Fruit fly (Drosophila melanogaster): ENCODE measurements around the gene CG10469.

CG10469 gene

dm6 chr3L:6068178-6068577, 24.9 kb downstream of the CG10469 start (continued):
- no peak for TF ChIP-seq dm (GFP tag; optimal IDR thresholded peaks at IDR 0.05)
- TF ChIP-seq Drgx (GFP tag; IDR thresholded peaks at IDR 0.05): peak; percentile 22; the same call in 1 of the 2 replicates
- no peak for TF ChIP-seq dimm (GFP tag; IDR thresholded peaks at IDR 0.05)
- TF ChIP-seq Ssrp (tag; optimal IDR thresholded peaks at IDR 0.05): no peak
- TF ChIP-seq Dek (tag; optimal IDR thresholded peaks at IDR 0.05): no peak
- TF ChIP-seq Poxn (GFP tag; IDR thresholded peaks at IDR 0.05): no peak
- TF ChIP-seq al (GFP tag; IDR thresholded peaks at IDR 0.05): no peak
- TF ChIP-seq CG17359 (tag; optimal IDR thresholded peaks at IDR 0.05): no peak
- TF ChIP-seq Dfd (GFP tag; optimal IDR thresholded peaks at IDR 0.05): no peak
- TF ChIP-seq Adf1 (GFP tag; IDR thresholded peaks at IDR 0.05): no peak
- TF ChIP-seq CG16813 (GFP tag; IDR thresholded peaks at IDR 0.05; ENCODE audit: partially characterized antibody): no peak
- TF ChIP-seq ato (GFP tag; IDR thresholded peaks at IDR 0.05; ENCODE audit: partially characterized antibody): no peak
- no peak for TF ChIP-seq aop (GFP tag; IDR thresholded peaks at IDR 0.05)
- TF ChIP-seq Max (GFP tag; optimal IDR thresholded peaks at IDR 0.05): no peak
- no peak for TF ChIP-seq Rx (GFP tag; IDR thresholded peaks at IDR 0.05)
- no peak for TF ChIP-seq CG17829 (tag; optimal IDR thresholded peaks at IDR 0.05)
- TF ChIP-seq ssp (GFP tag; IDR thresholded peaks at IDR 0.05): no peak

DNA sequence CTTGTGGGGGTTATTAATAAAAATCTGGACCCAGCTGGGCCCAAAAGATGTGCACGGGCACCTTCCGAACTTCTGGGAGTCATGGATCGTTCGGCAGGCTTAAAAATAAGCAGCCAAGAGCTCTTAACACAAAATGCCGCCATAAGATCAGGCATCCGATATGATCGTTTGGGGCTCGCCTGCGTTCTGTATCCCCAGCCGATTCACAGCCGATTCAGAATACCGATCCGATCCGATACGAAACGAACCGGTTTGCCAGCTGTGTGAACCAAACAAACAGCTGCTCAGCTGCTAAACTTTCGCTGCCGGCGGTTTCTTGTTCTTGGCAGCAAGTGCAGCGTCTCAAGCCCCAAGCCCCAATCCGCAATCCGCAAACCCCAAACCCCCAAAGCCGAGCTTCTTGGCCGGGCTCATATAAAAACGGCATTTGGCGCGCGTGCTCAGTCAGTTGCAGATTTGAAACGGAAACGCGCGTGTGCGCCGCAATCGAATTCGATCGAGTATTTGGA, 27.2 kb downstream of the CG10469 start, which contains the start of gene CG42269:
Gene CG42269, plus strand, starts transcription at position 416 of the 509 bp plus-strand sequence.
- TF ChIP-seq Deaf1 (tag; optimal IDR thresholded peaks at IDR 0.05): peak; percentile 56
- no peak for TF ChIP-seq esg (GFP tag; conservative IDR thresholded peaks at IDR 0.05)
- TF ChIP-seq chinmo (GFP tag; IDR thresholded peaks at IDR 0.05; ENCODE audit: partially characterized antibody): 0 out of 4 replicates have a peak, but pooled peaks have one; percentile 38

DNA sequence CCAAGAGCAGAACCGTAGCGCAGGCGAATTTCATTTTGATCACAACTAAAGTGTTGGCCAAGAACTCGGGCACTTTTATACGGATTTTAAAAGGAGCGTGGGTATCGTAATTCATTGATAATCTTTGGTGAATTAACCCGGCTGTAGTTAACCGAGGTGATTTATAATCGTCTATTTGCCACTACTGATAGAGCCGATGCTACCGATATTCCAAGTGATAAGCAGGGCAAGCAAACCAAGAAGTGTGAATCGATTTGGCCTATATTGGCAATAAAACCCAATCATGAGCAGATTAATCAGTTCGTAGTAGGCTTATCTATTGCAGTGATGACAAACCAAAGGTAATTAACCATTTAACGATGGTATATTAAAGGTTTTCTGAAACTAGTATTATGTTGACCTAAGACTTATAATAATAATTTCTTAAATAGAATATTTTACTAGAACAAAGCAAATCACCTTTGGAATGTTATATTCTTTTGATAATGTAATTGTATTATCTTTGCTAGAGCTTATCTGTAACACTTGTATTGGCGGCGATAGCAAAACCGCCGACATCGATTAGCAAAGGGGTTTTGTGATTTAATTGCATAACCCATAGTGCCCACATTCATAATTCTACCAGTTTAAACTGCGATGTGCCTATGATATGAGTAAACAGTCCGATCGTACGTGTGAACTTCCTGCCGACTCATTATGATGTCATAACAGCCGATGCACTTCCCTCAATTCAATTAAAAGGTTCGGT, 30.1 kb downstream of the CG10469 start, which contains the start of gene CG10472:
Gene CG10472, minus strand, starts transcription at position 51 of the 748 bp plus-strand sequence.
- peak; percentile 7 for TF ChIP-seq CG18599 (GFP tag; optimal IDR thresholded peaks at IDR 0.05)
- TF ChIP-seq CG10462 (GFP tag; optimal IDR thresholded peaks at IDR 0.05): no peak
- TF ChIP-seq exex (tag; optimal IDR thresholded peaks at IDR 0.05): peak; percentile 98
- no peak for TF ChIP-seq Nf-YA (GFP tag; IDR thresholded peaks at IDR 0.05)
- TF ChIP-seq ttk (GFP tag; IDR thresholded peaks at IDR 0.05): no peak
- TF ChIP-seq ham (GFP tag; IDR thresholded peaks at IDR 0.05): no peak
- TF ChIP-seq grn (GFP tag; optimal IDR thresholded peaks at IDR 0.05): peak; percentile 65
- TF ChIP-seq mirr (GFP tag; optimal IDR thresholded peaks at IDR 0.05): peak; percentile 2
- peak; percentile 66 for TF ChIP-seq sug (tag; optimal IDR thresholded peaks at IDR 0.05)
- peak; percentile 75 for TF ChIP-seq sd (tag; optimal IDR thresholded peaks at IDR 0.05)
- TF ChIP-seq Pdp1 (GFP tag; optimal IDR thresholded peaks at IDR 0.05): peak in 1 of 2 experiments; percentile 85
- TF ChIP-seq CG34376 (GFP tag; optimal IDR thresholded peaks at IDR 0.05): peak; percentile 27

- TF ChIP-seq fru (optimal IDR thresholded peaks at IDR 0.05) (no peak), hth (optimal IDR thresholded peaks at IDR 0.05) (no peak), CG17361 (GFP tag; IDR thresholded peaks at IDR 0.05) (no peak; the same call in 2 of the 3 replicates), CG1529 (GFP tag; optimal IDR thresholded peaks at IDR 0.05) (peak; percentile 13), Elba2 (GFP tag; optimal IDR thresholded peaks at IDR 0.05) (peak; percentile 65), CG12942 (GFP tag; optimal IDR thresholded peaks at IDR 0.05) (peak; percentile 14), Hmx (GFP tag; optimal IDR thresholded peaks at IDR 0.05) (no peak), CG18764 (GFP tag; optimal IDR thresholded peaks at IDR 0.05) (no peak), E2f2 (GFP tag; IDR thresholded peaks at IDR 0.05) (no peak), Kr (GFP tag; optimal IDR thresholded peaks at IDR 0.05) (peak; percentile 68), CG4730 (GFP tag; IDR thresholded peaks at IDR 0.05) (no peak), ewg (GFP tag; optimal IDR thresholded peaks at IDR 0.05) (peak; percentile 87), vnd (GFP tag; IDR thresholded peaks at IDR 0.05; ENCODE audit: partially characterized antibody) (no peak), Atf-2 (GFP tag; optimal IDR thresholded peaks at IDR 0.05) (peak; percentile 32)
Observed at dm6 chr3L:6059062-6059708, 33.9 kb downstream of the CG10469 start, which contains the start of gene CG6592. CG6592 (plus strand) TSS chr3L:6059658.
